Fruit fly (Drosophila melanogaster) whole organism, embryonic: ENCODE measurements around the gene Pvf1.

Source experiments
- Ada2b ChIP-seq: fragments of 200-800 bp; sonication (Bioruptor generic); IDR thresholded peaks from 2 replicates; pipeline ENCODE4 v1.3.6; 2022; ENCODE audit warnings: missing biosample characterization, missing genetic modification characterization
- Asciz ChIP-seq: fragments of 200-800 bp; sonication (Bioruptor generic); optimal IDR thresholded peaks from 2 replicates; lab custom pipeline; 2017; ENCODE audit warnings: missing biosample characterization, mild to moderate bottlenecking, missing genetic modification characterization, missing genetic modification reagents
- CG10267 ChIP-seq: fragments of 200-800 bp; sonication (Bioruptor generic); optimal IDR thresholded peaks from 2 replicates; lab custom pipeline; 2018; ENCODE audit warnings: missing biosample characterization, mild to moderate bottlenecking, missing genetic modification characterization, moderate library complexity
- CG10462 ChIP-seq: fragments of 200-800 bp; sonication (Bioruptor generic); optimal IDR thresholded peaks from 2 replicates; lab custom pipeline; 2016; ENCODE audit warnings: missing biosample characterization, missing genetic modification characterization
- CG11085 ChIP-seq: fragments of 200-800 bp; sonication (Bioruptor generic); IDR thresholded peaks from 2 replicates; pipeline ENCODE4 v1.3.6; 2022; ENCODE audit warnings: missing biosample characterization, missing genetic modification characterization
- CG11456 ChIP-seq: fragments of 200-800 bp; sonication (Bioruptor generic); IDR thresholded peaks from 3 replicates; pipeline ENCODE4 v1.3.6; 2022; ENCODE audit warnings: missing biosample characterization, missing genetic modification characterization
- CG12104 ChIP-seq: fragments of 200-800 bp; sonication (Bioruptor generic); optimal IDR thresholded peaks from 3 replicates; lab custom pipeline; 2016; ENCODE audit warnings: missing biosample characterization, missing genetic modification characterization
- CG12299 ChIP-seq: fragments of 200-800 bp; sonication (Bioruptor generic); optimal IDR thresholded peaks from 2 replicates; lab custom pipeline; 2018; ENCODE audit warnings: missing biosample characterization, mild to moderate bottlenecking, missing genetic modification characterization
- CG12391 ChIP-seq: fragments of 200-800 bp; sonication (Bioruptor generic); optimal IDR thresholded peaks from 3 replicates; lab custom pipeline; 2018; ENCODE audit warnings: missing biosample characterization, mild to moderate bottlenecking, missing genetic modification characterization, moderate library complexity
- CG12942 ChIP-seq: fragments of 200-800 bp; sonication (Bioruptor generic); optimal IDR thresholded peaks from 3 replicates; lab custom pipeline; 2016; ENCODE audit warnings: missing biosample characterization, missing genetic modification characterization
- CG15073 ChIP-seq: fragments of 200-800 bp; sonication (Bioruptor generic); optimal IDR thresholded peaks from 2 replicates; lab custom pipeline; 2016; ENCODE audit warnings: missing biosample characterization, missing genetic modification characterization
- CG15269 ChIP-seq: fragments of 200-800 bp; sonication (Bioruptor generic); optimal IDR thresholded peaks from 2 replicates; lab custom pipeline; 2018; ENCODE audit warnings: missing biosample characterization, mild to moderate bottlenecking, missing genetic modification characterization, moderate library complexity
- CG15479 ChIP-seq: fragments of 200-800 bp; sonication (Bioruptor generic); optimal IDR thresholded peaks from 3 replicates; lab custom pipeline; 2019; ENCODE audit warnings: missing biosample characterization, mild to moderate bottlenecking, missing genetic modification characterization, moderate library complexity
- CG16863 ChIP-seq: fragments of 200-800 bp; sonication (Bioruptor generic); optimal IDR thresholded peaks from 3 replicates; lab custom pipeline; 2016; ENCODE audit warnings: missing biosample characterization, missing genetic modification characterization
- CG2199 ChIP-seq: fragments of 200-800 bp; sonication (Bioruptor generic); IDR thresholded peaks from 3 replicates; pipeline ENCODE4 v1.3.6; 2022; ENCODE audit warnings: missing biosample characterization, missing genetic modification characterization
- CG2712 ChIP-seq: fragments of 200-800 bp; optimal IDR thresholded peaks from 3 replicates; lab custom pipeline; 2019; ENCODE audit warnings: missing biosample characterization, mild to moderate bottlenecking, missing genetic modification characterization, moderate library complexity
- CG32532 ChIP-seq: fragments of 200-800 bp; sonication (Bioruptor generic); IDR thresholded peaks from 2 replicates; pipeline ENCODE4 v1.3.6; 2022; ENCODE audit warnings: missing biosample characterization, missing genetic modification characterization
- CG4820 ChIP-seq: fragments of 200-800 bp; sonication (Bioruptor generic); optimal IDR thresholded peaks from 3 replicates; lab custom pipeline; 2016; ENCODE audit warnings: missing biosample characterization, missing genetic modification characterization
- CG6654 ChIP-seq: fragments of 200-800 bp; sonication (Bioruptor generic); optimal IDR thresholded peaks from 2 replicates; lab custom pipeline; 2017; ENCODE audit warnings: missing biosample characterization, mild to moderate bottlenecking, missing genetic modification characterization
- CG6854 ChIP-seq: fragments of 200-800 bp; sonication (Bioruptor generic); optimal IDR thresholded peaks from 3 replicates; lab custom pipeline; 2017; ENCODE audit warnings: missing biosample characterization, mild to moderate bottlenecking, missing genetic modification characterization
- CG8089 ChIP-seq: fragments of 200-800 bp; sonication (Bioruptor generic); optimal IDR thresholded peaks from 3 replicates; lab custom pipeline; 2016; ENCODE audit warnings: missing biosample characterization, missing genetic modification characterization
- CG8359 ChIP-seq: fragments of 200-800 bp; sonication (Bioruptor generic); optimal IDR thresholded peaks from 2 replicates; lab custom pipeline; 2017; ENCODE audit warnings: missing biosample characterization, mild to moderate bottlenecking, missing genetic modification characterization, borderline replicate concordance
- CG9817 ChIP-seq: fragments of 200-800 bp; sonication (Bioruptor generic); optimal IDR thresholded peaks from 2 replicates; lab custom pipeline; 2018; ENCODE audit warnings: missing biosample characterization, mild to moderate bottlenecking, missing genetic modification characterization, moderate library complexity
- CG9876 ChIP-seq: fragments of 200-800 bp; sonication (Bioruptor generic); optimal IDR thresholded peaks from 2 replicates; lab custom pipeline; 2016; ENCODE audit warnings: missing biosample characterization, missing genetic modification characterization
- CG9932 ChIP-seq: fragments of 200-800 bp; sonication (Bioruptor generic); IDR thresholded peaks from 2 replicates; pipeline ENCODE4 v1.3.6; 2022; ENCODE audit warnings: missing biosample characterization, missing genetic modification characterization
- CHES-1-like ChIP-seq: fragments of 200-800 bp; sonication (Bioruptor generic); optimal IDR thresholded peaks from 2 replicates; lab custom pipeline; 2016; ENCODE audit warnings: missing biosample characterization, missing genetic modification characterization
- Chrac-16 ChIP-seq: fragments of 200-800 bp; sonication (Bioruptor generic); optimal IDR thresholded peaks from 3 replicates; lab custom pipeline; 2016; ENCODE audit warnings: missing biosample characterization, missing genetic modification characterization
- Dll ChIP-seq: fragments of 200-800 bp; sonication (Bioruptor generic); IDR thresholded peaks from 4 replicates; pipeline ENCODE4 v1.3.6; 2022; ENCODE audit warnings: missing biosample characterization, missing genetic modification characterization; ENCODE audit not compliant: partially characterized antibody
- E2f1 ChIP-seq: fragments of 200-800 bp; sonication (Bioruptor generic); IDR thresholded peaks from 2 replicates; pipeline ENCODE4 v1.3.6; 2022; ENCODE audit warnings: missing biosample characterization, missing genetic modification characterization
- MBD-R2 ChIP-seq: fragments of 200-800 bp; sonication (Bioruptor generic); IDR thresholded peaks from 2 replicates; pipeline ENCODE4 v1.3.6; 2022; ENCODE audit warnings: missing biosample characterization, missing genetic modification characterization
- Meics ChIP-seq: fragments of 200-800 bp; sonication (Bioruptor generic); optimal IDR thresholded peaks from 2 replicates; lab custom pipeline; 2017; ENCODE audit warnings: missing biosample characterization, mild to moderate bottlenecking, missing genetic modification characterization
- NFAT ChIP-seq: fragments of 200-800 bp; sonication (Bioruptor generic); IDR thresholded peaks from 2 replicates; pipeline ENCODE4 v1.3.6; 2022; ENCODE audit warnings: missing biosample characterization, missing genetic modification characterization
- NK7.1 ChIP-seq: fragments of 200-800 bp; sonication (Bioruptor generic); optimal IDR thresholded peaks from 3 replicates; lab custom pipeline; 2016; ENCODE audit warnings: missing biosample characterization, missing genetic modification characterization
- Ravus ChIP-seq: fragments of 200-800 bp; sonication (Bioruptor generic); IDR thresholded peaks from 2 replicates; pipeline ENCODE4 v1.3.6; 2022; ENCODE audit warnings: missing biosample characterization, missing genetic modification characterization
- Sin3A ChIP-seq: fragments of >200 bp; optimal IDR thresholded peaks from 2 replicates; lab custom pipeline; 2018
- aop ChIP-seq: fragments of 200-800 bp; sonication (Bioruptor generic); IDR thresholded peaks from 2 replicates; pipeline ENCODE4 v1.3.6; 2022; ENCODE audit warnings: missing biosample characterization, missing genetic modification characterization
- ash1 ChIP-seq: fragments of 200-800 bp; sonication (Bioruptor generic); optimal IDR thresholded peaks from 2 replicates; lab custom pipeline; 2018; ENCODE audit warnings: missing biosample characterization, mild to moderate bottlenecking, missing genetic modification characterization
- cg ChIP-seq: fragments of 200-800 bp; sonication (Bioruptor generic); optimal IDR thresholded peaks from 3 replicates; lab custom pipeline; 2019; ENCODE audit warnings: missing biosample characterization, mild to moderate bottlenecking, missing genetic modification characterization, moderate library complexity
- chif ChIP-seq, 2 experiments: fragments of 200-800 bp; sonication (Bioruptor generic); optimal IDR thresholded peaks; 3 replicates each; lab custom pipeline; 2016; ENCODE audit warnings: missing biosample characterization in 2 of 2, missing genetic modification characterization in 2 of 2
- chm ChIP-seq: fragments of 200-800 bp; sonication (Bioruptor generic); IDR thresholded peaks from 2 replicates; pipeline ENCODE4 v1.3.6; 2022; ENCODE audit warnings: missing biosample characterization, missing genetic modification characterization
- fd102C ChIP-seq: fragments of 200-800 bp; sonication (Bioruptor generic); optimal IDR thresholded peaks from 2 replicates; lab custom pipeline; 2018; ENCODE audit warnings: missing biosample characterization, mild to moderate bottlenecking, missing genetic modification characterization, moderate library complexity
- grau ChIP-seq: fragments of 200-800 bp; optimal IDR thresholded peaks from 3 replicates; lab custom pipeline; 2019; ENCODE audit warnings: missing biosample characterization, mild to moderate bottlenecking, missing genetic modification characterization, moderate library complexity
- gt ChIP-seq: fragments of 200-800 bp; sonication (Bioruptor generic); IDR thresholded peaks from 2 replicates; pipeline ENCODE4 v1.3.6; 2022; ENCODE audit warnings: missing biosample characterization, missing genetic modification characterization
- jigr1 ChIP-seq: fragments of 200-800 bp; sonication (Bioruptor generic); IDR thresholded peaks from 3 replicates; pipeline ENCODE4 v1.3.6; 2022; ENCODE audit warnings: missing biosample characterization, missing genetic modification characterization
- lola ChIP-seq, 3 experiments: fragments of >200 bp in 2 of 3; fragments of 200-800 bp in 1 of 3; sonication (Bioruptor generic) in 1 of 3; optimal IDR thresholded peaks; 2 replicates each; lab custom pipeline; 2017 to 2019; ENCODE audit warnings: missing biosample characterization in 3 of 3, missing genetic modification characterization in 3 of 3, mild to moderate bottlenecking in 1 of 3, moderate library complexity in 1 of 3
- mirr ChIP-seq: fragments of 200-800 bp; sonication (Bioruptor generic); optimal IDR thresholded peaks from 3 replicates; lab custom pipeline; 2018; ENCODE audit warnings: missing biosample characterization, mild to moderate bottlenecking, missing genetic modification characterization
- otp ChIP-seq: fragments of 200-800 bp; sonication (Bioruptor generic); IDR thresholded peaks from 3 replicates; pipeline ENCODE4, ENCODE4 v1.3.6; 2022; ENCODE audit warnings: missing biosample characterization, missing genetic modification characterization
- pho ChIP-seq: fragments of 200-800 bp; sonication (Bioruptor generic); optimal IDR thresholded peaks from 2 replicates; lab custom pipeline; 2016; ENCODE audit warnings: missing biosample characterization, missing genetic modification characterization
- schlank ChIP-seq: fragments of 200-800 bp; sonication (Bioruptor generic); optimal IDR thresholded peaks from 2 replicates; lab custom pipeline; 2018; ENCODE audit warnings: missing biosample characterization, mild to moderate bottlenecking, missing genetic modification characterization
- sna ChIP-seq: fragments of 200-800 bp; sonication (Bioruptor generic); IDR thresholded peaks from 2 replicates; pipeline ENCODE4 v1.3.6; 2022; ENCODE audit warnings: missing biosample characterization, missing genetic modification characterization; ENCODE audit not compliant: partially characterized antibody
- vfl ChIP-seq: fragments of 200-800 bp; sonication (Bioruptor generic); optimal IDR thresholded peaks from 2 replicates; lab custom pipeline; 2016; ENCODE audit warnings: missing biosample characterization, missing genetic modification characterization

The Pvf1 gene

DNA sequence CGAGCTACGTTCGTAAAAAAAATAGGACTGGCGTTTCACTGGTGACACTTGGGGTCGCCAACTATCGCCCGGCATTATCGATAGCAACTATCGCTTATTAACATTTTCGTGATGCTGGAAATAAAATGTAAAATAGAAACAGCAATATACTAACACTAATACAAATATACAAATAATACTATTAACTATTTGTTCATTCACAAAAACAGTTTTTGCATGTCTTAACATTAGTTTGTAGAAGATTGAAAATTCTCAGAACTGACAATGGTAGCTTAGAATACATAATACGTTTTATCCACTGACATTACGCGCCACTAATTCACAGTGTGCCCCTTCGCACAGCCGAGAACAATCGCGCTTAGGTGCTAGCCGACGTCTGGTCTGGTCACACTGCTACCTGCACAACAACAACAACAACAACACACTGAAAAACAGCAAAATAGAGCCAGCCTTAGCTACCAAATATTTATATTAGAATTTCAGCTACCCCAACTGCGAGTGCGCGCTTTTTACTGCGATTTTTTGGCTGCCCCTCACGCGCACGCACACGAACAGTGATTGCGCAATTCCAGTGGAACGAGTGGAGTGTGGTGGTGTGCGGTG is 44.2 kb upstream of the Pvf1 start, which contains the start of the genes CG6961 and S6KL (continued):
- TF ChIP-seq CG32532 (GFP tag; lab: Robert Waterston, UW) (no peak), CG12299 (tag; lab: Kevin White, UChicago) (no peak), NK7.1 (GFP tag; lab: Kevin White, UChicago) (no peak), CG8359 (no peak), CG6854 (no peak), CG9876 (GFP tag; lab: Kevin White, UChicago) (no peak), gt (GFP tag; lab: Robert Waterston, UW) (no peak), CG11085 (GFP tag; lab: Robert Waterston, UW) (no peak), MBD-R2 (GFP tag; lab: Robert Waterston, UW) (peak; percentile 43), cg (GFP tag; lab: Kevin White, UChicago) (peak; percentile 36), Sin3A (lab: Kevin White, UChicago) (peak; percentile 91), vfl (GFP tag; lab: Kevin White, UChicago) (no peak), lola (GFP tag; optimal IDR thresholded peaks at IDR 0.05; lab: Kevin White, UChicago) (peak in 2 of 3 experiments; percentile 13 to 88), chif (GFP tag; optimal IDR thresholded peaks at IDR 0.05; lab: Kevin White, UChicago) (no peak), mirr (GFP tag; lab: Kevin White, UChicago) (no peak), otp (GFP tag; lab: Robert Waterston, UW) (no peak), Chrac-16 (GFP tag; lab: Kevin White, UChicago) (no peak), aop (GFP tag; lab: Robert Waterston, UW) (no peak), CHES-1-like (GFP tag; lab: Kevin White, UChicago) (no peak), ash1 (no peak), pho (no peak), CG12391 (peak; percentile 34), CG15479 (GFP tag; lab: Kevin White, UChicago) (peak; percentile 1), fd102C (GFP tag; lab: Kevin White, UChicago) (no peak), CG2199 (no peak), NFAT (GFP tag; lab: Robert Waterston, UW) (no peak), grau (tag; lab: Kevin White, UChicago) (no peak), Dll (peak; percentile 86), CG15269 (tag; lab: Kevin White, UChicago) (no peak), CG16863 (GFP tag; lab: Kevin White, UChicago) (no peak), chm (GFP tag; lab: Robert Waterston, UW) (no peak), CG15073 (GFP tag; lab: Kevin White, UChicago) (no peak), Meics (no peak), jigr1 (GFP tag; lab: Robert Waterston, UW) (no peak), Ada2b (GFP tag; lab: Robert Waterston, UW) (no peak), CG9932 (GFP tag; lab: Robert Waterston, UW) (peak; percentile 46; the same call in 1 of the 2 replicates), CG11456 (GFP tag; lab: Robert Waterston, UW) (no peak), schlank (tag; lab: Kevin White, UChicago) (no peak), sna (GFP tag; lab: Robert Waterston, UW) (0 out of 2 replicates have a peak, but pooled peaks have one; percentile 59), Asciz (no peak), CG4820 (no peak), CG2712 (tag; lab: Kevin White, UChicago) (peak; percentile 22), CG6654 (GFP tag; lab: Kevin White, UChicago) (no peak), CG12942 (no peak), CG10462 (GFP tag; lab: Kevin White, UChicago) (no peak), CG9817 (tag; lab: Kevin White, UChicago) (peak; percentile 30), CG12104 (GFP tag; lab: Kevin White, UChicago) (no peak), CG10267 (tag; lab: Kevin White, UChicago) (peak; percentile 31), E2f1 (GFP tag; lab: Robert Waterston, UW) (no peak), CG8089 (GFP tag; lab: Kevin White, UChicago) (no peak), Ravus (no peak)
